Fruit fly (Drosophila melanogaster) whole organism, embryonic: ENCODE results near the gene CG10298.
A peak's percentile ranks its signal among the peaks of the same experiment; 100 is the strongest.

Experiments used
- C15 ChIP-seq: fragments of 200-800 bp; sonication (Bioruptor generic); IDR thresholded peaks from 3 replicates; pipeline ENCODE4 v1.3.6; 2022; ENCODE audit warnings: missing biosample characterization, missing genetic modification characterization
- CG10267 ChIP-seq: fragments of 200-800 bp; sonication (Bioruptor generic); optimal IDR thresholded peaks from 2 replicates; lab custom pipeline; 2018; ENCODE audit warnings: missing biosample characterization, mild to moderate bottlenecking, missing genetic modification characterization, moderate library complexity
- CG10274 ChIP-seq: fragments of 200-800 bp; sonication (Bioruptor generic); optimal IDR thresholded peaks from 3 replicates; lab custom pipeline; 2017; ENCODE audit warnings: missing biosample characterization, mild to moderate bottlenecking, missing genetic modification characterization
- CG10565 ChIP-seq: fragments of 200-800 bp; sonication (Bioruptor generic); optimal IDR thresholded peaks from 3 replicates; lab custom pipeline; 2016; ENCODE audit warnings: missing biosample characterization, mild to moderate bottlenecking, missing genetic modification characterization
- CG12071 ChIP-seq: fragments of 200-800 bp; sonication (Bioruptor generic); optimal IDR thresholded peaks from 3 replicates; lab custom pipeline; 2018; ENCODE audit warnings: missing biosample characterization, mild to moderate bottlenecking, missing genetic modification characterization
- CG12104 ChIP-seq: fragments of 200-800 bp; sonication (Bioruptor generic); optimal IDR thresholded peaks from 3 replicates; lab custom pipeline; 2016; ENCODE audit warnings: missing biosample characterization, missing genetic modification characterization
- CG12391 ChIP-seq: fragments of 200-800 bp; sonication (Bioruptor generic); optimal IDR thresholded peaks from 3 replicates; lab custom pipeline; 2018; ENCODE audit warnings: missing biosample characterization, mild to moderate bottlenecking, missing genetic modification characterization, moderate library complexity
- CG13123 ChIP-seq: fragments of 200-800 bp; sonication (Bioruptor generic); optimal IDR thresholded peaks from 2 replicates; lab custom pipeline; 2016; ENCODE audit warnings: missing biosample characterization, missing genetic modification characterization
- CG15601 ChIP-seq: fragments of 200-800 bp; sonication (Bioruptor generic); optimal IDR thresholded peaks from 3 replicates; lab custom pipeline; 2019; ENCODE audit warnings: missing biosample characterization, mild to moderate bottlenecking, missing genetic modification characterization, moderate library complexity
- CG1647 ChIP-seq: fragments of 200-800 bp; sonication (Bioruptor generic); optimal IDR thresholded peaks from 3 replicates; lab custom pipeline; 2016; ENCODE audit warnings: missing biosample characterization, missing genetic modification characterization
- CG18011 ChIP-seq: fragments of 200-800 bp; sonication (Bioruptor generic); optimal IDR thresholded peaks from 2 replicates; lab custom pipeline; 2017; ENCODE audit warnings: missing biosample characterization, missing genetic modification characterization, mild to moderate bottlenecking, moderate library complexity, missing genotype
- CG31388 ChIP-seq: fragments of 200-800 bp; sonication (Bioruptor generic); optimal IDR thresholded peaks from 2 replicates; lab custom pipeline; 2016; ENCODE audit warnings: missing biosample characterization, missing genetic modification characterization
- CG32772 ChIP-seq: fragments of 200-800 bp; sonication (Bioruptor generic); IDR thresholded peaks from 2 replicates; pipeline ENCODE4 v1.3.6; 2022; ENCODE audit warnings: missing biosample characterization, missing genetic modification characterization
- CG33213 ChIP-seq: fragments of 200-800 bp; sonication (Bioruptor generic); optimal IDR thresholded peaks from 3 replicates; lab custom pipeline; 2016; ENCODE audit warnings: missing biosample characterization, missing genetic modification characterization
- CG33557 ChIP-seq: fragments of 200-800 bp; sonication (Bioruptor generic); optimal IDR thresholded peaks from 2 replicates; lab custom pipeline; 2019; ENCODE audit warnings: missing biosample characterization, mild to moderate bottlenecking, missing genetic modification characterization, moderate library complexity
- CG34376 ChIP-seq: fragments of 200-800 bp; sonication (Bioruptor generic); optimal IDR thresholded peaks from 2 replicates; lab custom pipeline; 2018; ENCODE audit warnings: missing biosample characterization, mild to moderate bottlenecking, missing genetic modification characterization
- CG4707 ChIP-seq: fragments of 200-800 bp; sonication (Bioruptor generic); optimal IDR thresholded peaks from 2 replicates; lab custom pipeline; 2018; ENCODE audit warnings: missing biosample characterization, mild to moderate bottlenecking, missing genetic modification characterization, moderate library complexity
- CG5245 ChIP-seq: fragments of 200-800 bp; sonication (Bioruptor generic); optimal IDR thresholded peaks from 3 replicates; lab custom pipeline; 2016; ENCODE audit warnings: missing biosample characterization, missing genetic modification characterization
- CG6254 ChIP-seq: fragments of 200-800 bp; sonication (Bioruptor generic); optimal IDR thresholded peaks from 3 replicates; lab custom pipeline; 2017; ENCODE audit warnings: mild to moderate bottlenecking, missing biosample characterization, missing genetic modification reagents, missing genetic modification characterization
- CG7372 ChIP-seq: fragments of 200-800 bp; sonication (Bioruptor generic); IDR thresholded peaks from 2 replicates; pipeline ENCODE4 v1.3.6; 2022; ENCODE audit warnings: missing biosample characterization, missing genetic modification characterization
- CG8281 ChIP-seq: fragments of 200-800 bp; sonication (Bioruptor generic); optimal IDR thresholded peaks from 2 replicates; lab custom pipeline; 2018; ENCODE audit warnings: missing biosample characterization, mild to moderate bottlenecking, missing genetic modification characterization, moderate library complexity
- CG9609 ChIP-seq: fragments of 200-800 bp; sonication (Bioruptor generic); optimal IDR thresholded peaks from 3 replicates; lab custom pipeline; 2016; ENCODE audit warnings: missing biosample characterization, missing genetic modification characterization
- D19B ChIP-seq: fragments of 200-800 bp; sonication (Bioruptor generic); optimal IDR thresholded peaks from 2 replicates; lab custom pipeline; 2017; ENCODE audit warnings: missing biosample characterization, mild to moderate bottlenecking, missing genetic modification characterization
- Dad ChIP-seq: fragments of 200-800 bp; sonication (Bioruptor generic); optimal IDR thresholded peaks from 3 replicates; lab custom pipeline; 2016; ENCODE audit warnings: missing biosample characterization, missing genetic modification characterization
- Dll ChIP-seq: fragments of 200-800 bp; sonication (Bioruptor generic); IDR thresholded peaks from 4 replicates; pipeline ENCODE4 v1.3.6; 2022; ENCODE audit warnings: missing biosample characterization, missing genetic modification characterization; ENCODE audit not compliant: partially characterized antibody
- Hand ChIP-seq: fragments of 200-800 bp; sonication (Bioruptor generic); optimal IDR thresholded peaks from 2 replicates; lab custom pipeline; 2017; ENCODE audit warnings: mild to moderate bottlenecking, missing biosample characterization, missing genetic modification reagents, missing genetic modification characterization
- MBD-R2 ChIP-seq: fragments of 200-800 bp; sonication (Bioruptor generic); IDR thresholded peaks from 2 replicates; pipeline ENCODE4 v1.3.6; 2022; ENCODE audit warnings: missing biosample characterization, missing genetic modification characterization
- MTF-1 ChIP-seq: fragments of 200-800 bp; sonication (Bioruptor generic); optimal IDR thresholded peaks from 2 replicates; lab custom pipeline; 2018; ENCODE audit warnings: missing biosample characterization, mild to moderate bottlenecking, missing genetic modification characterization, borderline replicate concordance
- Optix ChIP-seq: fragments of 200-800 bp; sonication (Bioruptor generic); IDR thresholded peaks from 3 replicates; pipeline ENCODE4 v1.3.6; 2022; ENCODE audit warnings: missing biosample characterization, missing genetic modification characterization
- Ptx1 ChIP-seq: fragments of 200-800 bp; sonication (Bioruptor generic); IDR thresholded peaks from 2 replicates; pipeline ENCODE4 v1.3.6; 2022; ENCODE audit warnings: missing biosample characterization, missing genetic modification characterization
- Spps ChIP-seq: fragments of 200-800 bp; sonication (Bioruptor generic); optimal IDR thresholded peaks from 2 replicates; lab custom pipeline; 2018; ENCODE audit warnings: missing biosample characterization, mild to moderate bottlenecking, missing genetic modification characterization
- Trl ChIP-seq, 3 experiments: fragments of >200 bp in 2 of 3; fragments of 200-800 bp in 1 of 3; sonication (Bioruptor generic) in 1 of 3; optimal IDR thresholded peaks; 2 replicates in 1 of 3; 3 replicates in 2 of 3; lab custom pipeline; 2016 to 2017; ENCODE audit warnings: missing biosample characterization in 1 of 3, missing genetic modification characterization in 1 of 3
- chm ChIP-seq: fragments of 200-800 bp; sonication (Bioruptor generic); IDR thresholded peaks from 2 replicates; pipeline ENCODE4 v1.3.6; 2022; ENCODE audit warnings: missing biosample characterization, missing genetic modification characterization
- chn ChIP-seq: fragments of 200-800 bp; sonication (Bioruptor generic); optimal IDR thresholded peaks from 2 replicates; lab custom pipeline; 2016; ENCODE audit warnings: missing biosample characterization, missing genetic modification characterization
- corto ChIP-seq: fragments of 200-800 bp; sonication (Bioruptor generic); optimal IDR thresholded peaks from 2 replicates; lab custom pipeline; 2016; ENCODE audit warnings: missing biosample characterization, mild to moderate bottlenecking, missing genetic modification characterization, moderate library complexity
- crp ChIP-seq, 2 experiments: fragments of 200-800 bp; sonication (Bioruptor generic); optimal IDR thresholded peaks; 2 replicates in 1 of 2; 3 replicates in 1 of 2; lab custom pipeline; 2017; ENCODE audit warnings: missing biosample characterization in 2 of 2, missing genetic modification characterization in 2 of 2, mild to moderate bottlenecking in 1 of 2, moderate library complexity in 1 of 2
- dm ChIP-seq: fragments of 200-800 bp; sonication (Bioruptor generic); optimal IDR thresholded peaks from 3 replicates; lab custom pipeline; 2016; ENCODE audit warnings: missing biosample characterization, missing genetic modification characterization
- gem ChIP-seq: fragments of 200-800 bp; sonication (Bioruptor generic); optimal IDR thresholded peaks from 2 replicates; lab custom pipeline; 2019; ENCODE audit warnings: missing biosample characterization, mild to moderate bottlenecking, missing genetic modification characterization, moderate library complexity
- jigr1 ChIP-seq: fragments of 200-800 bp; sonication (Bioruptor generic); IDR thresholded peaks from 3 replicates; pipeline ENCODE4 v1.3.6; 2022; ENCODE audit warnings: missing biosample characterization, missing genetic modification characterization
- lov ChIP-seq, 2 experiments: fragments of 200-800 bp in 1 of 2; fragments of >200 bp in 1 of 2; sonication (Bioruptor generic) in 1 of 2; IDR thresholded peaks in 1 of 2; optimal IDR thresholded peaks in 1 of 2; 2 replicates in 1 of 2; 3 replicates in 1 of 2; pipeline versions ENCODE4 v1.3.6 to Lab custom; 2017 to 2022; ENCODE audit warnings: missing biosample characterization in 1 of 2, missing genetic modification characterization in 1 of 2
- pita ChIP-seq: fragments of 200-800 bp; sonication (Bioruptor generic); optimal IDR thresholded peaks from 2 replicates; lab custom pipeline; 2017; ENCODE audit warnings: missing biosample characterization, mild to moderate bottlenecking, missing genetic modification characterization
- scrt ChIP-seq: fragments of 200-800 bp; sonication (Bioruptor generic); optimal IDR thresholded peaks from 2 replicates; lab custom pipeline; 2018; ENCODE audit warnings: missing biosample characterization, mild to moderate bottlenecking, missing genetic modification characterization, moderate library complexity
- sens ChIP-seq: fragments of 200-800 bp; sonication (Bioruptor generic); peaks from one replicate; lab custom pipeline; 2016; ENCODE audit warnings: missing biosample characterization, missing genetic modification characterization
- seq ChIP-seq: fragments of 200-800 bp; sonication (Bioruptor generic); IDR thresholded peaks from 2 replicates; pipeline ENCODE4 v1.3.6; 2022; ENCODE audit warnings: missing biosample characterization, missing genetic modification characterization
- slp2 ChIP-seq: fragments of 200-800 bp; sonication (Bioruptor generic); optimal IDR thresholded peaks from 2 replicates; lab custom pipeline; 2016; ENCODE audit warnings: missing biosample characterization, missing genetic modification characterization
- usp ChIP-seq: fragments of >200 bp; optimal IDR thresholded peaks from 2 replicates; lab custom pipeline; 2017; ENCODE audit warnings: missing biosample characterization, missing genetic modification characterization
- vnd ChIP-seq: fragments of 200-800 bp; sonication (Bioruptor generic); IDR thresholded peaks from 3 replicates; pipeline ENCODE4 v1.3.6; 2022; ENCODE audit warnings: missing biosample characterization, missing genetic modification characterization; ENCODE audit not compliant: partially characterized antibody
- zfh1 ChIP-seq: fragments of 200-800 bp; sonication (Bioruptor generic); IDR thresholded peaks from 3 replicates; pipeline ENCODE4 v1.3.6; 2022; ENCODE audit warnings: missing biosample characterization, missing genetic modification characterization

CG10298 gene

dm6 chr3R:6353624-6354352 lies 11.0 kb downstream of the CG10298 start:
- no peak for TF ChIP-seq pita (GFP tag; lab: Kevin White, UChicago)
- TF ChIP-seq CG1647 (GFP tag; lab: Kevin White, UChicago): no peak
- peak; percentile 30 for TF ChIP-seq Dad (GFP tag; lab: Kevin White, UChicago)
- TF ChIP-seq CG32772 (GFP tag; lab: Robert Waterston, UW): peak; percentile 62
- peak; percentile 67 for TF ChIP-seq Ptx1
- peak; percentile 42 for TF ChIP-seq CG34376 (GFP tag; lab: Kevin White, UChicago)
- TF ChIP-seq CG31388 (GFP tag; lab: Kevin White, UChicago): peak; percentile 26
- no peak for TF ChIP-seq MBD-R2 (GFP tag; lab: Robert Waterston, UW)
- no peak for TF ChIP-seq vnd (GFP tag; lab: Robert Waterston, UW)
- peak; percentile 76 for TF ChIP-seq chn (GFP tag; lab: Kevin White, UChicago)
- TF ChIP-seq CG9609 (GFP tag; lab: Kevin White, UChicago): peak; percentile 51
- TF ChIP-seq gem: peak; percentile 92
- TF ChIP-seq Trl (optimal IDR thresholded peaks at IDR 0.05; lab: Kevin White, UChicago): peak; percentile 1 to 52
- peak; percentile 36 for TF ChIP-seq Trl (GFP tag; optimal IDR thresholded peaks at IDR 0.05; lab: Kevin White, UChicago)
- peak; percentile 95 for TF ChIP-seq sens
- 0 out of 4 replicates have a peak, but pooled peaks have one; percentile 24 for TF ChIP-seq Dll (GFP tag; lab: Robert Waterston, UW)
- peak; percentile 39 for TF ChIP-seq CG4707
- TF ChIP-seq CG10565: no peak
- peak; percentile 83 for TF ChIP-seq CG18011 (GFP tag; lab: Kevin White, UChicago)
- TF ChIP-seq CG7372 (GFP tag; lab: Robert Waterston, UW): peak; percentile 15; the same call in 1 of the 2 replicates
- peak; percentile 49 for TF ChIP-seq dm (GFP tag; lab: Kevin White, UChicago)
- TF ChIP-seq lov (optimal IDR thresholded peaks at IDR 0.05; lab: Kevin White, UChicago): no peak
- TF ChIP-seq lov (GFP tag; IDR thresholded peaks at IDR 0.05; lab: Robert Waterston, UW): no peak
- peak; percentile 67 for TF ChIP-seq CG6254 (GFP tag; lab: Kevin White, UChicago)
- peak; percentile 66 for TF ChIP-seq Hand (GFP tag; lab: Kevin White, UChicago)
- peak; percentile 52; the same call in 2 of the 3 replicates for TF ChIP-seq zfh1
- TF ChIP-seq CG33557 (GFP tag; lab: Kevin White, UChicago): no peak
- TF ChIP-seq CG8281 (tag; lab: Kevin White, UChicago): no peak
- no peak for TF ChIP-seq chm (GFP tag; lab: Robert Waterston, UW)
- TF ChIP-seq CG33213 (GFP tag; lab: Kevin White, UChicago): no peak
- TF ChIP-seq slp2 (GFP tag; lab: Kevin White, UChicago): peak; percentile 48
- peak; percentile 64 for TF ChIP-seq CG10274 (GFP tag; lab: Kevin White, UChicago)
- TF ChIP-seq corto (GFP tag; lab: Kevin White, UChicago): no peak
- 0 out of 3 replicates have a peak, but pooled peaks have one; percentile 16 for TF ChIP-seq C15 (GFP tag; lab: Robert Waterston, UW)
- no peak for TF ChIP-seq jigr1 (GFP tag; lab: Robert Waterston, UW)
- peak in 1 of 2 experiments; percentile 37 for TF ChIP-seq crp (GFP tag; optimal IDR thresholded peaks at IDR 0.05; lab: Kevin White, UChicago)
- TF ChIP-seq Spps (tag; lab: Kevin White, UChicago): peak; percentile 53
- TF ChIP-seq usp: no peak
- peak; percentile 66 for TF ChIP-seq D19B
- no peak for TF ChIP-seq scrt (GFP tag; lab: Kevin White, UChicago)
- peak; percentile 62; the same call in 1 of the 2 replicates for TF ChIP-seq seq
- no peak for TF ChIP-seq MTF-1 (GFP tag; lab: Kevin White, UChicago)
- peak; percentile 42 for TF ChIP-seq CG13123 (GFP tag; lab: Kevin White, UChicago)
- TF ChIP-seq CG5245: peak; percentile 38
- TF ChIP-seq CG12104: peak; percentile 75
- no peak for TF ChIP-seq CG15601 (tag; lab: Kevin White, UChicago)
- no peak for TF ChIP-seq Optix
- peak; percentile 75 for TF ChIP-seq CG10267 (tag; lab: Kevin White, UChicago)
- TF ChIP-seq CG12391: peak; percentile 88
- TF ChIP-seq CG12071 (GFP tag; lab: Kevin White, UChicago): no peak
